ENCODE assay signal across 3 fruit fly cellular contexts in genomic region chr2L:3832249-3832675, dm6.
TF ChIP-seq lines count a peak whose summit lies in the region.

No protein-coding gene starts in this region.

TF ChIP-seq in whole organism, embryonic, 481 proteins besides CTCF, POLR2A, EP300 and RAD21 (continued from another document and continues in another):
- TF ChIP-seq Ets97D (GFP tag; optimal IDR thresholded peaks at IDR 0.05; lab: Kevin White, UChicago) (peak; percentile 89), Neu2 (GFP tag; optimal IDR thresholded peaks at IDR 0.05; lab: Kevin White, UChicago; ENCODE audit: borderline replicate concordance) (peak; percentile 84), Scr (GFP tag; IDR thresholded peaks at IDR 0.05; lab: Robert Waterston, UW; ENCODE audit: partially characterized antibody) (no peak), NFAT (GFP tag; IDR thresholded peaks at IDR 0.05; lab: Robert Waterston, UW) (peak; percentile 77), trh (GFP tag; optimal IDR thresholded peaks at IDR 0.05; lab: Kevin White, UChicago) (peak; percentile 92), HmgZ (tag; optimal IDR thresholded peaks at IDR 0.05; lab: Kevin White, UChicago) (peak; percentile 92), CkIIα-i1 (GFP tag; IDR thresholded peaks at IDR 0.05; lab: Robert Waterston, UW) (0 out of 2 replicates have a peak, but pooled peaks have one; percentile 28), CG18764 (GFP tag; optimal IDR thresholded peaks at IDR 0.05; lab: Kevin White, UChicago) (peak; percentile 95), CG9215 (GFP tag; IDR thresholded peaks at IDR 0.05; lab: Robert Waterston, UW) (peak; percentile 81), CG2678 (tag; optimal IDR thresholded peaks at IDR 0.05; lab: Kevin White, UChicago) (peak; percentile 95), slou (GFP tag; optimal IDR thresholded peaks at IDR 0.05; lab: Kevin White, UChicago) (peak; percentile 93), cato (GFP tag; optimal IDR thresholded peaks at IDR 0.05; lab: Kevin White, UChicago; ENCODE audit: borderline replicate concordance) (peak; percentile 93), CG12299 (tag; optimal IDR thresholded peaks at IDR 0.05; lab: Kevin White, UChicago) (peak; percentile 91), zen2 (GFP tag; IDR thresholded peaks at IDR 0.05; lab: Robert Waterston, UW; ENCODE audit: partially characterized antibody) (no peak), CG7556 (GFP tag; optimal IDR thresholded peaks at IDR 0.05; lab: Kevin White, UChicago) (peak; percentile 97), pnt (GFP tag; optimal IDR thresholded peaks at IDR 0.05; lab: Kevin White, UChicago) (peak; percentile 98), Ssrp (tag; optimal IDR thresholded peaks at IDR 0.05; lab: Kevin White, UChicago) (peak; percentile 97), Oaz (GFP tag; IDR thresholded peaks at IDR 0.05; lab: Robert Waterston, UW) (peak; percentile 87), HLH3B (GFP tag; IDR thresholded peaks at IDR 0.05; lab: Robert Waterston, UW) (peak; percentile 96), CG13424 (tag; optimal IDR thresholded peaks at IDR 0.05; lab: Kevin White, UChicago) (peak; percentile 95), Rfx (GFP tag; IDR thresholded peaks at IDR 0.05; lab: Robert Waterston, UW) (peak; percentile 93), pum (GFP tag; optimal IDR thresholded peaks at IDR 0.05; lab: Kevin White, UChicago) (peak; percentile 98), Adf1 (GFP tag; IDR thresholded peaks at IDR 0.05; lab: Robert Waterston, UW) (no peak; the same call in 1 of the 2 replicates), CG1602 (GFP tag; optimal IDR thresholded peaks at IDR 0.05; lab: Kevin White, UChicago) (peak; percentile 97), CG13624 (GFP tag; optimal IDR thresholded peaks at IDR 0.05; lab: Kevin White, UChicago) (peak; percentile 94), CG10565 (GFP tag; optimal IDR thresholded peaks at IDR 0.05; lab: Kevin White, UChicago) (peak; percentile 92), CG4424 (GFP tag; optimal IDR thresholded peaks at IDR 0.05; lab: Kevin White, UChicago) (peak; percentile 98), pfk (GFP tag; optimal IDR thresholded peaks at IDR 0.05; lab: Kevin White, UChicago) (no peak), CG6854 (GFP tag; optimal IDR thresholded peaks at IDR 0.05; lab: Kevin White, UChicago) (peak; percentile 75), Oli (tag; optimal IDR thresholded peaks at IDR 0.05; lab: Kevin White, UChicago) (peak; percentile 97), CG6813 (GFP tag; optimal IDR thresholded peaks at IDR 0.05; lab: Kevin White, UChicago) (peak; percentile 97), CG10959 (GFP tag; IDR thresholded peaks at IDR 0.05; lab: Robert Waterston, UW) (peak; percentile 98), CG17612 (GFP tag; IDR thresholded peaks at IDR 0.05; lab: Robert Waterston, UW) (peak; percentile 86), B-H2 (GFP tag; optimal IDR thresholded peaks at IDR 0.05; lab: Kevin White, UChicago) (peak; percentile 61), br (optimal IDR thresholded peaks at IDR 0.05; lab: Kevin White, UChicago) (no peak), CG8359 (GFP tag; optimal IDR thresholded peaks at IDR 0.05; lab: Kevin White, UChicago; ENCODE audit: borderline replicate concordance) (peak; percentile 94), Mrtf (GFP tag; IDR thresholded peaks at IDR 0.05; lab: Robert Waterston, UW) (peak; percentile 94), sens (GFP tag; lab: Kevin White, UChicago) (peak; percentile 100), CG18599 (GFP tag; optimal IDR thresholded peaks at IDR 0.05; lab: Kevin White, UChicago) (peak; percentile 95), CG7372 (GFP tag; IDR thresholded peaks at IDR 0.05; lab: Robert Waterston, UW) (peak; percentile 90), ci (GFP tag; IDR thresholded peaks at IDR 0.05; lab: Robert Waterston, UW) (peak; percentile 99), bigmax (GFP tag; optimal IDR thresholded peaks at IDR 0.05; lab: Kevin White, UChicago) (peak; percentile 57), Stat92E (GFP tag; optimal IDR thresholded peaks at IDR 0.05; lab: Kevin White, UChicago) (peak in 1 of 3 experiments; percentile 97)

TF ChIP-seq in whole organism, prepupa, 60 proteins besides CTCF, POLR2A, EP300 and RAD21 (continued from another document):
- peak; percentile 62 for TF ChIP-seq vri (GFP tag; optimal IDR thresholded peaks at IDR 0.05; lab: Kevin White, UChicago)
- TF ChIP-seq CG8119 (GFP tag; IDR thresholded peaks at IDR 0.05; lab: Robert Waterston, UW): 0 out of 3 replicates have a peak, but pooled peaks have one; percentile 27
- peak; percentile 59 for TF ChIP-seq CG1621 (tag; optimal IDR thresholded peaks at IDR 0.05; lab: Kevin White, UChicago)
- TF ChIP-seq salr (GFP tag; optimal IDR thresholded peaks at IDR 0.05; lab: Kevin White, UChicago): peak; percentile 19 to 33
- peak; percentile 43 for TF ChIP-seq CG32006 (GFP tag; optimal IDR thresholded peaks at IDR 0.05; lab: Kevin White, UChicago)
- peak; percentile 80 for TF ChIP-seq CG6163 (GFP tag; IDR thresholded peaks at IDR 0.05; lab: Robert Waterston, UW)
- peak; percentile 72 for TF ChIP-seq pdm3 (GFP tag; optimal IDR thresholded peaks at IDR 0.05; lab: Kevin White, UChicago)
- TF ChIP-seq spab (GFP tag; optimal IDR thresholded peaks at IDR 0.05; lab: Kevin White, UChicago): peak; percentile 57
- no peak for TF ChIP-seq dac (GFP tag; optimal IDR thresholded peaks at IDR 0.05; lab: Kevin White, UChicago)
- peak; percentile 48 for TF ChIP-seq Ets21C (GFP tag; optimal IDR thresholded peaks at IDR 0.05; lab: Kevin White, UChicago)
- peak; percentile 64 for TF ChIP-seq OdsH (GFP tag; optimal IDR thresholded peaks at IDR 0.05; lab: Kevin White, UChicago)
- TF ChIP-seq Hr4 (GFP tag; optimal IDR thresholded peaks at IDR 0.05; lab: Kevin White, UChicago): peak; percentile 29
- peak; percentile 58 for TF ChIP-seq Ets96B (tag; optimal IDR thresholded peaks at IDR 0.05; lab: Kevin White, UChicago)
- peak; percentile 59 for TF ChIP-seq CG6808 (GFP tag; optimal IDR thresholded peaks at IDR 0.05; lab: Kevin White, UChicago)
- peak; percentile 78 for TF ChIP-seq CG3919 (GFP tag; optimal IDR thresholded peaks at IDR 0.05; lab: Kevin White, UChicago)
- peak; percentile 46 for TF ChIP-seq net (GFP tag; optimal IDR thresholded peaks at IDR 0.05; lab: Kevin White, UChicago)
- peak; percentile 51 for TF ChIP-seq Sox14 (GFP tag; optimal IDR thresholded peaks at IDR 0.05; lab: Kevin White, UChicago)
- TF ChIP-seq achi (GFP tag; optimal IDR thresholded peaks at IDR 0.05; lab: Kevin White, UChicago): peak; percentile 59
- no peak for TF ChIP-seq Blimp-1 (GFP tag; optimal IDR thresholded peaks at IDR 0.05; lab: Kevin White, UChicago)
- TF ChIP-seq dsx (GFP tag; optimal IDR thresholded peaks at IDR 0.05; lab: Kevin White, UChicago; ENCODE audit: poor library complexity, severe bottlenecking): peak; percentile 55
- TF ChIP-seq CG10669 (GFP tag; optimal IDR thresholded peaks at IDR 0.05; lab: Kevin White, UChicago): peak; percentile 64
- peak; percentile 15 for TF ChIP-seq CG4318 (GFP tag; optimal IDR thresholded peaks at IDR 0.05; lab: Kevin White, UChicago)
- peak; percentile 54 for TF ChIP-seq Eip75B (GFP tag; optimal IDR thresholded peaks at IDR 0.05; lab: Kevin White, UChicago)
- peak; percentile 66 for TF ChIP-seq esn (GFP tag; optimal IDR thresholded peaks at IDR 0.05; lab: Kevin White, UChicago)
- peak; percentile 70 for TF ChIP-seq lz (GFP tag; optimal IDR thresholded peaks at IDR 0.05; lab: Kevin White, UChicago)
- TF ChIP-seq cyc (GFP tag; optimal IDR thresholded peaks at IDR 0.05; lab: Kevin White, UChicago): peak; percentile 74
- peak; percentile 8 for TF ChIP-seq Lpt (GFP tag; optimal IDR thresholded peaks at IDR 0.05; lab: Kevin White, UChicago)
- TF ChIP-seq CG11902 (GFP tag; optimal IDR thresholded peaks at IDR 0.05; lab: Kevin White, UChicago): peak; percentile 39
- peak; percentile 31 for TF ChIP-seq CG11762 (GFP tag; optimal IDR thresholded peaks at IDR 0.05; lab: Kevin White, UChicago; ENCODE audit: insufficient read depth)
- peak; percentile 26 for TF ChIP-seq CG16779 (tag; optimal IDR thresholded peaks at IDR 0.05; lab: Kevin White, UChicago)
- peak; percentile 80 for TF ChIP-seq svp (GFP tag; lab: Kevin White, UChicago)
- peak; percentile 48 for TF ChIP-seq CG10631 (GFP tag; optimal IDR thresholded peaks at IDR 0.05; lab: Kevin White, UChicago)
- TF ChIP-seq fd85E (GFP tag; optimal IDR thresholded peaks at IDR 0.05; lab: Kevin White, UChicago): no peak
- no peak for TF ChIP-seq Hr38 (GFP tag; optimal IDR thresholded peaks at IDR 0.05; lab: Kevin White, UChicago)
- TF ChIP-seq CG6276 (GFP tag; optimal IDR thresholded peaks at IDR 0.05; lab: Kevin White, UChicago): no peak
- peak; percentile 51 for TF ChIP-seq CG34406 (GFP tag; optimal IDR thresholded peaks at IDR 0.05; lab: Kevin White, UChicago)
- no peak for TF ChIP-seq Eip93F (GFP tag; optimal IDR thresholded peaks at IDR 0.05; lab: Kevin White, UChicago)

TF ChIP-seq in whole organism, wandering third instar larva, 38 proteins besides CTCF, POLR2A, EP300 and RAD21 (continued from another document):
- TF ChIP-seq Myc (optimal IDR thresholded peaks at IDR 0.05; lab: Kevin White, UChicago) (no peak), Mio (GFP tag; optimal IDR thresholded peaks at IDR 0.05; lab: Kevin White, UChicago) (no peak), Hnf4 (GFP tag; optimal IDR thresholded peaks at IDR 0.05; lab: Kevin White, UChicago) (peak; percentile 58), Rel (GFP tag; optimal IDR thresholded peaks at IDR 0.05; lab: Kevin White, UChicago) (no peak), Rel (tag; optimal IDR thresholded peaks at IDR 0.05; lab: Kevin White, UChicago) (no peak), Vsx2 (GFP tag; optimal IDR thresholded peaks at IDR 0.05; lab: Kevin White, UChicago; ENCODE audit: partially characterized antibody) (no peak), woc (GFP tag; optimal IDR thresholded peaks at IDR 0.05; lab: Kevin White, UChicago) (peak; percentile 14)
TF ChIP-seq in whole organism, wandering third instar larva: peak in this region for 16.
